Worm (Caenorhabditis elegans): ENCODE results near the gene arf-1.

DNA sequence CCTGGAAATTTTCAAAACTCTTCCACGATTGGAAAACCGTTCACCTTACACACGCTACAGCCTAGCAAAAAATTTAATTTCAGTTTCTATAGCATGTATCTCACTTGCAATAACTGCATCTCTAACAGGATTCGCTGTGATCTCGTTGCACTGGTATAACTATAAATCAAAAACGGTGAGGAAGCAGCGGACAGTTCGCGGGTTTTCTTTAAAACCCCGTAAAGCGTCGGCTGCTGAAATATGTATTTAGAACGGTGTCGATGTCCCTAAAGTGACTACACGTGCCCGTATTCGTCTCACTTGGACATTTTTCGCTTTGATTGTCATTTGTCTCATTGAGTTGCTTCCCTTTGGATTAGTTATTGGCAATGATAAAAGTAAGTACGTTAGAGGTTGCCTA, 19.6 kb downstream of the arf-1 start:
- TF ChIP-seq nhr-28 (tag; optimal IDR thresholded peaks at IDR 0.05) (no peak), unc-62 (GFP tag; optimal IDR thresholded peaks at IDR 0.05 in 1 of 2) (no peak), unc-62 (tag; optimal IDR thresholded peaks at IDR 0.05) (no peak), pha-4 (GFP tag; IDR thresholded peaks at IDR 0.05) (no peak), pha-4 (tag; optimal IDR thresholded peaks at IDR 0.05) (no peak)

All from whole organism, L4 larva.